Worm (Caenorhabditis elegans) whole organism, L4/young adult: ENCODE results near the gene hex-3.
A peak's percentile ranks its signal among the peaks of the same experiment; 100 is the strongest.

Experiments
- W03F9.2 ChIP-seq: fragments of 150-350 bp; optimal IDR thresholded peaks from 2 replicates; lab custom pipeline; 2014; ENCODE audit warnings: missing biosample characterization, missing genetic modification characterization
- dao-5 ChIP-seq: sonication (generic microtip); optimal IDR thresholded peaks from 2 replicates; lab custom pipeline; 2016; ENCODE audit warnings: missing genotype, missing genetic modification characterization, moderate library complexity, missing compliant biosample characterization
- him-1 ChIP-seq: sonication (generic microtip); optimal IDR thresholded peaks from 2 replicates; lab custom pipeline; 2016; ENCODE audit warnings: missing genotype, missing genetic modification reagents, missing genetic modification characterization, missing compliant biosample characterization

Gene hex-3

ce11 chrIII:10815199-10815598 lies 33.8 kb upstream of the hex-3 start:
- TF ChIP-seq dao-5 (tag; lab: Kevin White, UChicago) (no peak), him-1 (tag; lab: Kevin White, UChicago) (no peak), W03F9.2 (tag; lab: Kevin White, UChicago) (no peak)

- TF ChIP-seq W03F9.2 (tag; lab: Kevin White, UChicago) (no peak), him-1 (tag; lab: Kevin White, UChicago) (no peak), dao-5 (tag; lab: Kevin White, UChicago) (no peak)
These were observed 33.0 kb upstream of the hex-3 start for ce11 chrIII:10816045-10816444.

ce11 chrIII:10816800-10817418 lies 32.1 kb upstream of the hex-3 start, which contains the start of gene sca-1:
Gene sca-1 (minus strand): TSS chrIII:10816850.
- no peak for TF ChIP-seq W03F9.2 (tag; lab: Kevin White, UChicago)
- TF ChIP-seq dao-5 (tag; lab: Kevin White, UChicago): no peak
- no peak for TF ChIP-seq him-1 (tag; lab: Kevin White, UChicago)

DNA sequence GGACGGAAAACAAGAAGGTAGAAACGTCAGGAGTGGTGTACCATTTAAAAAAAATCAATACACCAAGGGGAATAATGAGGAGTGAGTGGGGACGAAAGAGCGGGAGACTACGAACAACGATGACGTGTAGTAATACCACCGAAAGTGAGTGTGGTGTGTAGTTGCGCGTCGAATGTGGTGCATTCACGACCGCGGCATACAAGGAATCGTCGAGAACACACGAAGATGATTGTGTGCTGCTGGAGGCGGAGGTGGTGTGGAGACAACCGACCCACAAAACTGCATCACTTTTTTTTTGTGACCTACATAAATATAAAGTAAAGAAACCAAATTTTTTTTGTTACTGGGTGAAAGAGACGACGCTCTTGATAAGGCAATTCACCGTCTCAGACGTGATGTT lies 30.7 kb upstream of the hex-3 start:
- TF ChIP-seq W03F9.2 (tag; lab: Kevin White, UChicago) (peak; percentile 27), him-1 (tag; lab: Kevin White, UChicago) (no peak)

ce11 chrIII:10819257-10819656 lies 29.8 kb upstream of the hex-3 start:
- TF ChIP-seq him-1 (tag; lab: Kevin White, UChicago) (no peak), dao-5 (tag; lab: Kevin White, UChicago) (no peak), W03F9.2 (tag; lab: Kevin White, UChicago) (no peak)

ce11 chrIII:10819778-10820177 lies 29.2 kb upstream of the hex-3 start:
- TF ChIP-seq W03F9.2 (tag; lab: Kevin White, UChicago): no peak
- no peak for TF ChIP-seq him-1 (tag; lab: Kevin White, UChicago)
- no peak for TF ChIP-seq dao-5 (tag; lab: Kevin White, UChicago)

ce11 chrIII:10820592-10821242 lies 28.3 kb upstream of the hex-3 start:
- peak; percentile 5 for TF ChIP-seq W03F9.2 (tag; lab: Kevin White, UChicago)
- no peak for TF ChIP-seq dao-5 (tag; lab: Kevin White, UChicago)
- no peak for TF ChIP-seq him-1 (tag; lab: Kevin White, UChicago)

DNA sequence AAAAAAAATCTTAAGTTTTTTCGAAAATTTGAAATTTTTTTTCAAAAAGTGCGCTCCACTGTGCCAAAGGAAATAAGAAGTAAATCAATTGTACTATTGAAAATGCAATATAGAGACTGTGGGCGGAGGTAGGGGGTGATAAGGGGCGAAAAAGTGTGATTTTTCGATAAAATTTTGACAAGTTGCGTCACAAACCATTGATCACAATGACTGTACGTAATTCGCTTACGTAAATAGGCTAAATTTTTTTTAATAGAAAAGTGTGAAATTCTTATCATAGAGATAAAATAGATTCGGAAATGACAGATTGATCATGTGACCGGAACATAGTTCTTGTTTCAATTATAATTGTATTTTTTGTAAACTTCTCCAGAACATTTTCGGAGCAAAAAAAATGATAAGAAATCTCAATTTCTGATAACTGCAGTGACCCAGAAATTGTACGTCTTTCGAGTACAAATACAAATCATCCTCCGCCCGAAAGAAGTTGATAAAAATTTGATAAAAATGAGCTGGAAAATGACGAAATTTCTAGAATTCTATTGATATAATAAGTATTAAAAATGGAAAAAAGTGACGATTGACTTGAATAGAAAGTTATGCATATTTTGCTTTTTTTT lies 26.4 kb upstream of the hex-3 start:
- no peak for TF ChIP-seq dao-5 (tag; lab: Kevin White, UChicago)
- TF ChIP-seq him-1 (tag; lab: Kevin White, UChicago): no peak
- TF ChIP-seq W03F9.2 (tag; lab: Kevin White, UChicago): no peak

DNA sequence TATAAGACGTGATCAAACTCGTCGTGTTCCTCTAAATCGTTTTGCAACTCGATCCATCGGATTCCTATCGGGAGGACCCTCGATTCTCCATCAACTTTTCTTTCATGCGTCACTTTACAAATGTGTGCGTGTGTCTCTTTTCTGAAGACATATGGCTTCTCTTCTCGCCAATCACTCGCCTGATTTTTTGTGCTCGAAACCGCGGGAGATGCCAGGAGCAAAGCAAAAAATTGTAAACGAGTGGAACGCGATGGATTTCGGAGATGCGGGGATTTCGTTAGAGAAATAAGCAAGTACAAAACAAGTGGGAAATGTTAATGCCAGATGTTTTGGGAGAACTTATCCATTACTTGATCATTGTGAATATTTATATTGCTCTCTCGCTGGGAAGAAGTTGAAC lies 24.8 kb upstream of the hex-3 start:
- TF ChIP-seq W03F9.2 (tag; lab: Kevin White, UChicago): no peak
- TF ChIP-seq dao-5 (tag; lab: Kevin White, UChicago): no peak
- no peak for TF ChIP-seq him-1 (tag; lab: Kevin White, UChicago)

DNA sequence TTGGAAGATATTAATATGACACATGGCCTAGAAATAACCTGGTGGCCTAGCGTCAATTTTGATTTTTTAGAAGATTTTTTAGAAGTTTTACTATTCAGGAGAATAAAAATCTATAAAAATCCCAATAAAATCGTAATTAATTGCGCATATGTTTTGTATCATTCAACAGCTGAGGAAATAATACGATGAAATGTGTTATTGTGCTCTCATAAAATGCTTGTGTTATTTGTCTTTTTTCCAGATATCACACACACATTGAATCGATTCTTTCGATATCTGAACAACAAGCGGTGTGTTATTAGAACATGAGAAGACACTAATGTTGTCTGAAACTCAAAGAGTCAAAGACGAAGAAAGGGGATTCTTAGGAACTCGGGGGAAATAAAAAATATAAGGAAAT lies 23.9 kb upstream of the hex-3 start:
- TF ChIP-seq dao-5 (tag; lab: Kevin White, UChicago): no peak
- TF ChIP-seq him-1 (tag; lab: Kevin White, UChicago): no peak
- TF ChIP-seq W03F9.2 (tag; lab: Kevin White, UChicago): no peak

DNA sequence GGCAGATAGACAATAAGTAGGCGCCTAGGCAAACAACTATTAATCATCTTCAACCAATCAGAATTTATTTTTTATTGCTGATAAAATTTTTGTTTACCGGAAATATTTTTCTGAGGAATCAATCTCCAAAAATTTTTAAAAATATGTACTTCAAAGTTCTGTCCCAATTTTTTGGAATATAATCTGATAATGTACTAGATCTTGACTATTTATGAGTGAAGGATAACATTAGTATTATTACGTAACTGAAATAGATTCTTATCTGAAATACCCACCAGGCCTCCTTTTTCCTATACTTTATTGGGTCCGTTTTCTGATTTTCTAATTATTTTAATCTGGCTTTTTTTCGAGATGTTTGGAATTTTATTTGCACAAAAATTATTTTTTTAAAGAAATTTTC lies 17.5 kb upstream of the hex-3 start:
- TF ChIP-seq dao-5 (tag; lab: Kevin White, UChicago) (no peak), him-1 (tag; lab: Kevin White, UChicago) (no peak), W03F9.2 (tag; lab: Kevin White, UChicago) (no peak)

DNA sequence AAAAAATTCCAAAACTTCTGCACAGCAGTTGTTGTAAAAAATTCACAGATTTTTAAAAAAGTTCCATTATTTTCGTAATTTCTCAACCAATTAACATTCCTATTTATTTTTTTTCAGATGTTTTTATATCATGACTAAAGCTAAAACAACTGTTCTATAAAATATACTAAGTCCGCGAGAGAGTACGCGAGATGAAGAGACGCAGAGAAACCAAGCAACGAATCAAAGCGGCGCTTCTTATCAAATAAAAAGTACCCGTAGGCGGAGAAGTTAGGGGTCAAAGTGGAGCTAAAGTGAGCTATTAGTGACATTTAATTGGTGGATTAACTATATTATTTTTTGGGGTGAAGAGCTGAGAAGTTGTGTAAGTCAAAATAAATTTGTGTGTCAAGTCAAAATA lies 16.4 kb upstream of the hex-3 start, which contains the start of gene sbsp-1:
Gene sbsp-1, plus strand, starts transcription at position 301 of the 400 bp plus-strand sequence.
- TF ChIP-seq dao-5 (tag; lab: Kevin White, UChicago) (no peak), W03F9.2 (tag; lab: Kevin White, UChicago) (no peak), him-1 (tag; lab: Kevin White, UChicago) (no peak)

- TF ChIP-seq W03F9.2 (tag; lab: Kevin White, UChicago): peak; percentile 69
- no peak for TF ChIP-seq dao-5 (tag; lab: Kevin White, UChicago)
- peak; percentile 30 for TF ChIP-seq him-1 (tag; lab: Kevin White, UChicago)
These were observed 4.1 kb upstream of the hex-3 start, which contains the start of gene pde-12 for ce11 chrIII:10844873-10845272. Gene pde-12 (minus strand): TSS chrIII:10845020.
